Fruit fly (Drosophila melanogaster) whole organism, pupa: ENCODE measurements around the gene CG6142.

Source experiments
- CG10348 ChIP-seq: fragments of 200-800 bp; sonication (Bioruptor generic); IDR thresholded peaks from 2 replicates; pipeline ENCODE4 v1.3.6; 2022; ENCODE audit warnings: missing biosample characterization, missing genetic modification characterization
- CG12605 ChIP-seq: fragments of 200-800 bp; sonication (Bioruptor generic); IDR thresholded peaks from 2 replicates; pipeline ENCODE4 v1.3.6; 2022; ENCODE audit warnings: missing biosample characterization, missing genetic modification characterization
- CG13204 ChIP-seq: fragments of 200-800 bp; sonication (Bioruptor generic); optimal IDR thresholded peaks from 2 replicates; lab custom pipeline; 2018; ENCODE audit warnings: missing biosample characterization, mild to moderate bottlenecking, missing genetic modification characterization, moderate library complexity
- CG14655 ChIP-seq: fragments of 200-800 bp; sonication (Bioruptor generic); optimal IDR thresholded peaks from 3 replicates; lab custom pipeline; 2017; ENCODE audit warnings: mild to moderate bottlenecking, missing biosample characterization, missing genetic modification reagents, missing genetic modification characterization
- CG15710 ChIP-seq: fragments of 200-800 bp; sonication (Bioruptor generic); optimal IDR thresholded peaks from 2 replicates; lab custom pipeline; 2018; ENCODE audit warnings: missing biosample characterization, mild to moderate bottlenecking, missing genetic modification characterization, moderate library complexity
- CG17806 ChIP-seq: fragments of 200-800 bp; sonication (Bioruptor generic); optimal IDR thresholded peaks from 2 replicates; lab custom pipeline; 2018; ENCODE audit warnings: missing biosample characterization, mild to moderate bottlenecking, missing genetic modification characterization, moderate library complexity
- CG32121 ChIP-seq: fragments of 200-800 bp; sonication (Bioruptor generic); IDR thresholded peaks from 2 replicates; pipeline ENCODE4 v1.3.6; 2022; ENCODE audit warnings: missing biosample characterization, missing genetic modification characterization
- CG34367 ChIP-seq: fragments of 200-800 bp; sonication (Bioruptor generic); optimal IDR thresholded peaks from 2 replicates; lab custom pipeline; 2018; ENCODE audit warnings: missing biosample characterization, mild to moderate bottlenecking, missing genetic modification characterization
- CG4496 ChIP-seq: fragments of 200-800 bp; sonication (Bioruptor generic); IDR thresholded peaks from 3 replicates; pipeline ENCODE4 v1.3.6; 2022; ENCODE audit warnings: missing biosample characterization, missing genetic modification characterization
- CG8159 ChIP-seq: fragments of 200-800 bp; sonication (Bioruptor generic); optimal IDR thresholded peaks from 3 replicates; lab custom pipeline; 2018; ENCODE audit warnings: missing biosample characterization, mild to moderate bottlenecking, missing genetic modification characterization, moderate library complexity
- CG8301 ChIP-seq: fragments of 200-800 bp; sonication (Bioruptor generic); optimal IDR thresholded peaks from 2 replicates; lab custom pipeline; 2018; ENCODE audit warnings: missing biosample characterization, mild to moderate bottlenecking, missing genetic modification characterization
- CG9948 ChIP-seq: fragments of 200-800 bp; sonication (Bioruptor generic); optimal IDR thresholded peaks from 2 replicates; lab custom pipeline; 2018; ENCODE audit warnings: missing biosample characterization, mild to moderate bottlenecking, missing genetic modification characterization, moderate library complexity
- D1 ChIP-seq: fragments of 200-800 bp; sonication (Bioruptor generic); optimal IDR thresholded peaks from 2 replicates; lab custom pipeline; 2018; ENCODE audit warnings: missing biosample characterization, mild to moderate bottlenecking, missing genetic modification characterization, moderate library complexity
- EcR ChIP-seq: fragments of 200-800 bp; sonication (Bioruptor generic); optimal IDR thresholded peaks from 3 replicates; lab custom pipeline; 2019; ENCODE audit warnings: missing biosample characterization, missing genetic modification characterization, mild to moderate bottlenecking, moderate library complexity, missing genetic modification reagents
- Ets98B ChIP-seq: fragments of 200-800 bp; sonication (Bioruptor generic); IDR thresholded peaks from 2 replicates; pipeline ENCODE4 v1.3.6; 2022; ENCODE audit warnings: missing biosample characterization, missing genetic modification characterization
- Pif1A ChIP-seq: fragments of 200-800 bp; sonication (Bioruptor generic); optimal IDR thresholded peaks from 3 replicates; lab custom pipeline; 2016; ENCODE audit warnings: missing biosample characterization, missing genetic modification characterization
- Pif1B ChIP-seq: fragments of 200-800 bp; sonication (Bioruptor generic); optimal IDR thresholded peaks from 3 replicates; lab custom pipeline; 2016; ENCODE audit warnings: missing biosample characterization, missing genetic modification characterization
- Snoo ChIP-seq: fragments of 200-800 bp; sonication (Bioruptor generic); optimal IDR thresholded peaks from 3 replicates; lab custom pipeline; 2017; ENCODE audit warnings: missing biosample characterization, mild to moderate bottlenecking, missing genetic modification characterization, inconsistent platforms
- fd96Ca ChIP-seq: fragments of 200-800 bp; sonication (Bioruptor generic); IDR thresholded peaks from 3 replicates; pipeline ENCODE4 v1.3.6; 2022; ENCODE audit warnings: missing biosample characterization, missing genetic modification characterization
- gl ChIP-seq: fragments of 200-800 bp; sonication (Bioruptor generic); optimal IDR thresholded peaks from 2 replicates; lab custom pipeline; 2018; ENCODE audit warnings: missing biosample characterization, mild to moderate bottlenecking, missing genetic modification characterization
- rn ChIP-seq: fragments of 200-800 bp; sonication (Bioruptor generic); IDR thresholded peaks from 2 replicates; pipeline ENCODE4 v1.3.6; 2022; ENCODE audit warnings: missing biosample characterization, missing genetic modification characterization

The CG6142 gene

dm6 chr3R:26108424-26108823 lies 24.5 kb upstream of the CG6142 start:
- TF ChIP-seq CG10348 (GFP tag; lab: Robert Waterston, UW) (no peak), Snoo (tag; lab: Kevin White, UChicago) (no peak), fd96Ca (GFP tag; lab: Robert Waterston, UW) (no peak), CG8301 (tag; lab: Kevin White, UChicago) (no peak), CG12605 (GFP tag; lab: Robert Waterston, UW) (0 out of 2 replicates have a peak, but pooled peaks have one; percentile 13), CG14655 (GFP tag; lab: Kevin White, UChicago) (no peak)

DNA sequence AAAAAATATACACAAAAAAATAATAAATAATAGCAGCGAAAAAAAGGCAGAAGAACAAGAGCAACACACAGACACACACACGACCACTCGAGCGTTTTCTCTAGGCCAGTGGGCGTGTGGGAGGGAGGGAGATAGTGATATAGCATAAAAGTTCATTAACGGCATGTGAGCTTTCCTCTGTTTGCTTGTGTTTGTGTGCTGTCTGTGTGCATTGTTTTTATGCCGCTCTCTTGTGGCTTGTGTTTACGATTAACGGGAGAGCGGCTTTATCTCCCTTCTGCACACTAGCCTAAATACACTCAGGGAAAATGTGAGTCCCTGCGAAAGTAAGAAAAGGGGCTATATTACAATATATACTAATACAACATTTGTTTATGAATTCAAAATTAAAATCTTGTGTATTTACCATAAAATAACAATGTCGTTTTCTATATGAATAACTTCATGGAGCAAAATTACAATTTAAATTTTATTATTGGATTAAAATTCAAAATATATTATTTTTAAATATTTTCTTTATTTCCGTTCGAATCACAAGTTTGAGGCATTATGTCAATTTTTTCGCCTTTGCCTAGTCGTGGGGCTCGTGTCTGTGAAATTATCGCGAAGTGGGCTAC lies 15.4 kb upstream of the CG6142 start:
- peak; percentile 62 for TF ChIP-seq CG12605 (GFP tag; lab: Robert Waterston, UW)
- TF ChIP-seq CG10348 (GFP tag; lab: Robert Waterston, UW), result no peak
- TF ChIP-seq EcR (GFP tag; lab: Kevin White, UChicago), result peak; percentile 57
- TF ChIP-seq CG13204 (GFP tag; lab: Kevin White, UChicago), result peak; percentile 32
- TF ChIP-seq Pif1B (GFP tag; lab: Kevin White, UChicago), result peak; percentile 43
- TF ChIP-seq rn (GFP tag; lab: Robert Waterston, UW), result no peak
- TF ChIP-seq CG34367, result peak; percentile 2
- peak; percentile 58 for TF ChIP-seq CG32121 (GFP tag; lab: Robert Waterston, UW)
- TF ChIP-seq CG17806 (tag; lab: Kevin White, UChicago), result no peak
- peak; percentile 46 for TF ChIP-seq CG8301 (tag; lab: Kevin White, UChicago)
- TF ChIP-seq Snoo (tag; lab: Kevin White, UChicago), result peak; percentile 49
- peak; percentile 24 for TF ChIP-seq gl
- TF ChIP-seq CG8159 (tag; lab: Kevin White, UChicago), result no peak
- TF ChIP-seq CG14655 (GFP tag; lab: Kevin White, UChicago), result peak; percentile 43
- peak; percentile 57 for TF ChIP-seq Ets98B (GFP tag; lab: Robert Waterston, UW)
- TF ChIP-seq CG9948 (tag; lab: Kevin White, UChicago), result no peak
- peak; percentile 62; the same call in 2 of the 3 replicates for TF ChIP-seq fd96Ca (GFP tag; lab: Robert Waterston, UW)
- peak; percentile 26 for TF ChIP-seq CG15710 (tag; lab: Kevin White, UChicago)
- TF ChIP-seq Pif1A, result no peak
- peak; percentile 77; the same call in 1 of the 3 replicates for TF ChIP-seq CG4496
- TF ChIP-seq D1, result no peak

DNA sequence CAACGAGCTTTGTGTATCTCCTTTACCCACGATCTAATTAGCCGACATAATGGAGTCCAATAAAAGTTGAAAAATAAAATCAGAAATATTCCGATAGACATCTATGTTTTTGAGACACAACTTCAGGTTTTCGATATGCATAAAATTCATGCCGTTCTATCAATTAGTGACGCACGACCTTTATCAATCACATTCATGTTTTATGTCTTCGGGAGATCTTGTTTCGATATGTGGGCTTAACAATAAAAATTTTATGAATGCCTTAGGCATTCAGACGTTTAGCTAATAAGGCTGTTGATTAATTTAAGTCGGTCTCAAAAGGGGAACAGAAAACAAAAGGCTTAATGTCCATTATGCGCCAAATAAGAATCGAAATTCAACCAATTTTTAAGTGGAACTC lies 13.0 kb upstream of the CG6142 start:
- TF ChIP-seq gl (no peak), D1 (no peak), Snoo (tag; lab: Kevin White, UChicago) (no peak), CG8301 (tag; lab: Kevin White, UChicago) (no peak), CG15710 (tag; lab: Kevin White, UChicago) (no peak), CG17806 (tag; lab: Kevin White, UChicago) (no peak), CG4496 (no peak), CG8159 (tag; lab: Kevin White, UChicago) (no peak), CG12605 (GFP tag; lab: Robert Waterston, UW) (no peak), rn (GFP tag; lab: Robert Waterston, UW) (no peak), CG14655 (GFP tag; lab: Kevin White, UChicago) (no peak), CG32121 (GFP tag; lab: Robert Waterston, UW) (no peak), CG9948 (tag; lab: Kevin White, UChicago) (no peak), CG10348 (GFP tag; lab: Robert Waterston, UW) (no peak), Ets98B (GFP tag; lab: Robert Waterston, UW) (no peak), Pif1A (no peak), CG34367 (no peak), Pif1B (GFP tag; lab: Kevin White, UChicago) (no peak), CG13204 (GFP tag; lab: Kevin White, UChicago) (no peak)

- TF ChIP-seq CG12605 (GFP tag; lab: Robert Waterston, UW) (no peak), Pif1B (GFP tag; lab: Kevin White, UChicago) (no peak), EcR (GFP tag; lab: Kevin White, UChicago) (no peak), CG8301 (tag; lab: Kevin White, UChicago) (no peak), rn (GFP tag; lab: Robert Waterston, UW) (no peak), CG34367 (no peak), CG17806 (tag; lab: Kevin White, UChicago) (no peak), CG32121 (GFP tag; lab: Robert Waterston, UW) (no peak), CG14655 (GFP tag; lab: Kevin White, UChicago) (no peak), CG13204 (GFP tag; lab: Kevin White, UChicago) (no peak), fd96Ca (GFP tag; lab: Robert Waterston, UW) (no peak), D1 (no peak), Ets98B (GFP tag; lab: Robert Waterston, UW) (no peak), CG10348 (GFP tag; lab: Robert Waterston, UW) (no peak), Pif1A (no peak), gl (no peak)
Measured at dm6 chr3R:26121108-26121507, 11.8 kb upstream of the CG6142 start.

- peak; percentile 82 for TF ChIP-seq CG12605 (GFP tag; lab: Robert Waterston, UW)
- TF ChIP-seq Pif1B (GFP tag; lab: Kevin White, UChicago), result peak; percentile 15
- peak; percentile 67; the same call in 1 of the 2 replicates for TF ChIP-seq CG32121 (GFP tag; lab: Robert Waterston, UW)
- TF ChIP-seq CG13204 (GFP tag; lab: Kevin White, UChicago), result no peak
- TF ChIP-seq CG4496, result peak; percentile 88
- no peak for TF ChIP-seq EcR (GFP tag; lab: Kevin White, UChicago)
- TF ChIP-seq gl, result no peak
- no peak for TF ChIP-seq CG9948 (tag; lab: Kevin White, UChicago)
- TF ChIP-seq fd96Ca (GFP tag; lab: Robert Waterston, UW), result peak; percentile 41; the same call in 1 of the 3 replicates
- TF ChIP-seq D1, result no peak
- no peak for TF ChIP-seq Pif1A
- no peak for TF ChIP-seq CG17806 (tag; lab: Kevin White, UChicago)
- no peak for TF ChIP-seq CG10348 (GFP tag; lab: Robert Waterston, UW)
- peak; percentile 39; the same call in 1 of the 2 replicates for TF ChIP-seq rn (GFP tag; lab: Robert Waterston, UW)
- TF ChIP-seq CG34367, result no peak
- TF ChIP-seq Ets98B (GFP tag; lab: Robert Waterston, UW), result peak; percentile 72
- no peak for TF ChIP-seq CG8159 (tag; lab: Kevin White, UChicago)
- TF ChIP-seq CG8301 (tag; lab: Kevin White, UChicago), result peak; percentile 46
- TF ChIP-seq CG15710 (tag; lab: Kevin White, UChicago), result peak; percentile 9
- peak; percentile 56 for TF ChIP-seq CG14655 (GFP tag; lab: Kevin White, UChicago)
- no peak for TF ChIP-seq Snoo (tag; lab: Kevin White, UChicago)
Measured at dm6 chr3R:26121785-26122184, 11.2 kb upstream of the CG6142 start.
